1 fruit fly cellular context compared by ENCODE assay signal in the genomic region with DNA sequence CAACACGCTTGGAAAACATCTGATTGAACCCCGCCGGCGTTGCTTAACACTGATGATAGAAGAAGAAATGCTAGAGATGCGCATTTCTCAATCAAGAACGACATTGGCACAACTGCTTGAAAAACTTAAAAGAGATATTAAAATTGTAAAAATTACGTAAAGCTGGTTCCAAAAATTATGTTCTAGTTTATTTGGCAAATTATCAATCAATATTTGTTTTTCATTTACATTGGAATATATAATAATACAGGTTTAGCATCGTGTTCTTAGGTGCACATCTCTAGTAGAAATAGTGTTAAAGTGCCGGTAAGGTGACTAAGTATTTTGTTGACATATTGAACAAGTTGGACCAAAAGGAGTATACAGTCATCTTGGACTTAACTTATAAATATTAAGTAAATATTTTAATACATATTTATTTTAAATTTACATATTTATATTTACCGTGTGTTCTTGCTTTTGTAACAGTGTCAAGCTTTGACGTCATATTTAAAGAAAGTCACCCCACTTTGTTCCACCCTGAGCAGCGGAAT.
TF ChIP-seq lines count a peak whose summit lies in the region.

A gene (minus strand): TSS at position 25 of the 533 bp plus-strand sequence.
A gene (plus strand): TSS at position 282 of the 533 bp plus-strand sequence.

TF ChIP-seq in whole organism, embryonic, 481 proteins besides CTCF, POLR2A, EP300 and RAD21 (continued from another document and continues in another):
- TF ChIP-seq Ptx1 (GFP tag; IDR thresholded peaks at IDR 0.05; lab: Robert Waterston, UW) (peak; percentile 96), dpn (GFP tag; optimal IDR thresholded peaks at IDR 0.05; lab: Kevin White, UChicago) (peak; percentile 97), Nf-YC (tag; optimal IDR thresholded peaks at IDR 0.05; lab: Kevin White, UChicago) (peak; percentile 89), CoRest (tag; optimal IDR thresholded peaks at IDR 0.05; lab: Kevin White, UChicago) (peak; percentile 98), CG30403 (GFP tag; optimal IDR thresholded peaks at IDR 0.05; lab: Kevin White, UChicago) (peak; percentile 98), pfk (GFP tag; optimal IDR thresholded peaks at IDR 0.05; lab: Kevin White, UChicago) (peak; percentile 59), sob (GFP tag; IDR thresholded peaks at IDR 0.05; lab: Robert Waterston, UW) (peak; percentile 96), Side (GFP tag; optimal IDR thresholded peaks at IDR 0.05; lab: Kevin White, UChicago) (peak; percentile 94), nerfin-1 (tag; optimal IDR thresholded peaks at IDR 0.05; lab: Kevin White, UChicago) (peak; percentile 93), B-H2 (GFP tag; optimal IDR thresholded peaks at IDR 0.05; lab: Kevin White, UChicago) (peak; percentile 97), al (GFP tag; IDR thresholded peaks at IDR 0.05; lab: Robert Waterston, UW) (peak; percentile 92), oc (tag; optimal IDR thresholded peaks at IDR 0.05; lab: Kevin White, UChicago) (peak; percentile 88), tin (GFP tag; optimal IDR thresholded peaks at IDR 0.05; lab: Kevin White, UChicago) (peak; percentile 98), Bteb2 (GFP tag; optimal IDR thresholded peaks at IDR 0.05; lab: Kevin White, UChicago) (peak; percentile 94), HHEX (GFP tag; optimal IDR thresholded peaks at IDR 0.05; lab: Kevin White, UChicago) (peak; percentile 92), CG14050 (GFP tag; IDR thresholded peaks at IDR 0.05; lab: Robert Waterston, UW) (peak; percentile 87), bsh (GFP tag; optimal IDR thresholded peaks at IDR 0.05; lab: Kevin White, UChicago) (peak; percentile 80 to 94), Bgb (GFP tag; IDR thresholded peaks at IDR 0.05; lab: Robert Waterston, UW; ENCODE audit: partially characterized antibody) (peak; percentile 74), CG1792 (GFP tag; optimal IDR thresholded peaks at IDR 0.05; lab: Kevin White, UChicago) (peak; percentile 93), CG8478 (optimal IDR thresholded peaks at IDR 0.05; lab: Kevin White, UChicago) (no peak), ara (GFP tag; IDR thresholded peaks at IDR 0.05; lab: Robert Waterston, UW) (peak; percentile 91), Kr (GFP tag; optimal IDR thresholded peaks at IDR 0.05; lab: Kevin White, UChicago) (peak; percentile 33), CG11723 (GFP tag; optimal IDR thresholded peaks at IDR 0.05; lab: Kevin White, UChicago) (peak; percentile 88), eve (GFP tag; optimal IDR thresholded peaks at IDR 0.05; lab: Kevin White, UChicago) (peak in 1 of 2 experiments; percentile 95), Gug (GFP tag; IDR thresholded peaks at IDR 0.05; lab: Robert Waterston, UW) (peak; percentile 92), gcm (GFP tag; optimal IDR thresholded peaks at IDR 0.05; lab: Kevin White, UChicago) (peak; percentile 90), GATAe (GFP tag; conservative IDR thresholded peaks at IDR 0.05; lab: Robert Waterston, UW) (peak; percentile 74), Drgx (GFP tag; IDR thresholded peaks at IDR 0.05; lab: Robert Waterston, UW) (peak; percentile 83), CG13123 (GFP tag; optimal IDR thresholded peaks at IDR 0.05; lab: Kevin White, UChicago) (peak; percentile 94), Camta (GFP tag; optimal IDR thresholded peaks at IDR 0.05; lab: Kevin White, UChicago) (peak; percentile 92), CG17328 (GFP tag; IDR thresholded peaks at IDR 0.05; lab: Robert Waterston, UW) (peak; percentile 86), kni (GFP tag; optimal IDR thresholded peaks at IDR 0.05; lab: Kevin White, UChicago) (peak; percentile 74), CG15601 (tag; optimal IDR thresholded peaks at IDR 0.05; lab: Kevin White, UChicago) (peak; percentile 98), aop (GFP tag; IDR thresholded peaks at IDR 0.05; lab: Robert Waterston, UW) (peak; percentile 60; the same call in 1 of the 2 replicates), CG1832 (GFP tag; optimal IDR thresholded peaks at IDR 0.05; lab: Kevin White, UChicago) (no peak), CG12071 (GFP tag; optimal IDR thresholded peaks at IDR 0.05; lab: Kevin White, UChicago) (peak; percentile 72), CG3281 (GFP tag; optimal IDR thresholded peaks at IDR 0.05; lab: Kevin White, UChicago) (peak; percentile 94), lola (GFP tag; optimal IDR thresholded peaks at IDR 0.05; lab: Kevin White, UChicago) (peak in 1 of 3 experiments; percentile 97), CG17361 (GFP tag; IDR thresholded peaks at IDR 0.05; lab: Robert Waterston, UW) (peak; percentile 98), wor (GFP tag; IDR thresholded peaks at IDR 0.05; lab: Robert Waterston, UW) (peak; percentile 83; the same call in 1 of the 2 replicates), CG10543 (GFP tag; optimal IDR thresholded peaks at IDR 0.05; lab: Kevin White, UChicago) (peak; percentile 97), Opbp (GFP tag; IDR thresholded peaks at IDR 0.05; lab: Robert Waterston, UW; ENCODE audit: partially characterized antibody) (peak; percentile 53; the same call in 1 of the 3 replicates), CG9876 (GFP tag; optimal IDR thresholded peaks at IDR 0.05; lab: Kevin White, UChicago) (peak; percentile 87), hkb (optimal IDR thresholded peaks at IDR 0.05; lab: Kevin White, UChicago) (no peak), hkb (GFP tag; IDR thresholded peaks at IDR 0.05; lab: Robert Waterston, UW) (peak; percentile 91), gro (GFP tag; optimal IDR thresholded peaks at IDR 0.05; lab: Kevin White, UChicago) (peak; percentile 96), ase (GFP tag; IDR thresholded peaks at IDR 0.05; lab: Robert Waterston, UW) (peak; percentile 92), CG16813 (GFP tag; IDR thresholded peaks at IDR 0.05; lab: Robert Waterston, UW; ENCODE audit: partially characterized antibody) (peak; percentile 87), CrebB (tag; optimal IDR thresholded peaks at IDR 0.05; lab: Kevin White, UChicago) (peak; percentile 88), unpg (GFP tag; optimal IDR thresholded peaks at IDR 0.05; lab: Kevin White, UChicago) (peak; percentile 96), ham (GFP tag; IDR thresholded peaks at IDR 0.05; lab: Robert Waterston, UW) (peak; percentile 80), chinmo (GFP tag; IDR thresholded peaks at IDR 0.05; lab: Robert Waterston, UW; ENCODE audit: partially characterized antibody) (no peak), crol (GFP tag; IDR thresholded peaks at IDR 0.05; lab: Robert Waterston, UW) (no peak; the same call in 1 of the 2 replicates), fd96Cb (tag; optimal IDR thresholded peaks at IDR 0.05; lab: Kevin White, UChicago) (peak; percentile 95), yki (optimal IDR thresholded peaks at IDR 0.05; lab: Kevin White, UChicago) (no peak), cg (GFP tag; optimal IDR thresholded peaks at IDR 0.05; lab: Kevin White, UChicago) (no peak), CG17802 (tag; optimal IDR thresholded peaks at IDR 0.05; lab: Kevin White, UChicago) (peak; percentile 81), ash1 (GFP tag; optimal IDR thresholded peaks at IDR 0.05; lab: Kevin White, UChicago) (peak; percentile 15), dm (GFP tag; optimal IDR thresholded peaks at IDR 0.05; lab: Kevin White, UChicago) (peak; percentile 95), CG12299 (tag; optimal IDR thresholded peaks at IDR 0.05; lab: Kevin White, UChicago) (peak; percentile 90), YL-1 (GFP tag; optimal IDR thresholded peaks at IDR 0.05; lab: Kevin White, UChicago) (peak; percentile 80), Dip2 (GFP tag; IDR thresholded peaks at IDR 0.05; lab: Robert Waterston, UW) (peak; percentile 46; the same call in 1 of the 2 replicates), CG6683 (GFP tag; optimal IDR thresholded peaks at IDR 0.05; lab: Kevin White, UChicago) (peak; percentile 82), kay (GFP tag; optimal IDR thresholded peaks at IDR 0.05; lab: Kevin White, UChicago) (peak; percentile 98), CG4328 (GFP tag; optimal IDR thresholded peaks at IDR 0.05; lab: Kevin White, UChicago) (peak; percentile 95), CG18599 (GFP tag; optimal IDR thresholded peaks at IDR 0.05; lab: Kevin White, UChicago) (peak; percentile 96), Dref (GFP tag; IDR thresholded peaks at IDR 0.05; lab: Robert Waterston, UW) (peak; percentile 45), CG12104 (GFP tag; optimal IDR thresholded peaks at IDR 0.05; lab: Kevin White, UChicago) (peak; percentile 94), chm (GFP tag; IDR thresholded peaks at IDR 0.05; lab: Robert Waterston, UW) (peak; percentile 73), CG3838 (GFP tag; optimal IDR thresholded peaks at IDR 0.05; lab: Kevin White, UChicago) (peak; percentile 89), CG8290 (GFP tag; optimal IDR thresholded peaks at IDR 0.05; lab: Kevin White, UChicago) (peak; percentile 96), CG8290 (tag; optimal IDR thresholded peaks at IDR 0.05; lab: Kevin White, UChicago) (peak; percentile 71 to 88), Deaf1 (tag; optimal IDR thresholded peaks at IDR 0.05; lab: Kevin White, UChicago) (peak; percentile 75), bab2 (GFP tag; optimal IDR thresholded peaks at IDR 0.05; lab: Kevin White, UChicago) (peak; percentile 97), Spps (tag; optimal IDR thresholded peaks at IDR 0.05; lab: Kevin White, UChicago) (peak; percentile 93), org-1 (GFP tag; optimal IDR thresholded peaks at IDR 0.05; lab: Kevin White, UChicago) (peak; percentile 87), CG6813 (GFP tag; optimal IDR thresholded peaks at IDR 0.05; lab: Kevin White, UChicago) (peak; percentile 81), az2 (GFP tag; optimal IDR thresholded peaks at IDR 0.05; lab: Kevin White, UChicago) (peak; percentile 96), CG3163 (GFP tag; optimal IDR thresholded peaks at IDR 0.05; lab: Kevin White, UChicago) (peak; percentile 79), E2f2 (GFP tag; IDR thresholded peaks at IDR 0.05; lab: Robert Waterston, UW) (peak; percentile 73), gcm2 (GFP tag; optimal IDR thresholded peaks at IDR 0.05; lab: Kevin White, UChicago) (peak; percentile 87), Atf-2 (GFP tag; optimal IDR thresholded peaks at IDR 0.05; lab: Kevin White, UChicago) (peak; percentile 94), bbx (GFP tag; IDR thresholded peaks at IDR 0.05; lab: Robert Waterston, UW; ENCODE audit: partially characterized antibody) (peak; percentile 39; the same call in 1 of the 2 replicates), mam (GFP tag; optimal IDR thresholded peaks at IDR 0.05; lab: Kevin White, UChicago) (peak; percentile 97), D19B (GFP tag; optimal IDR thresholded peaks at IDR 0.05; lab: Kevin White, UChicago) (peak; percentile 87), Sin3A (optimal IDR thresholded peaks at IDR 0.05; lab: Kevin White, UChicago) (peak; percentile 39), C15 (GFP tag; IDR thresholded peaks at IDR 0.05; lab: Robert Waterston, UW) (peak; percentile 87; the same call in 2 of the 3 replicates), jumu (GFP tag; optimal IDR thresholded peaks at IDR 0.05; lab: Kevin White, UChicago) (peak; percentile 94), Dp (GFP tag; optimal IDR thresholded peaks at IDR 0.05; lab: Kevin White, UChicago) (peak; percentile 32), CG6791 (GFP tag; IDR thresholded peaks at IDR 0.05; lab: Robert Waterston, UW; ENCODE audit: partially characterized antibody) (0 out of 3 replicates have a peak, but pooled peaks have one; percentile 40), Med (GFP tag; lab: Kevin White, UChicago) (peak; percentile 99), crp (GFP tag; optimal IDR thresholded peaks at IDR 0.05; lab: Kevin White, UChicago) (peak; percentile 83 to 93), Ssrp (tag; optimal IDR thresholded peaks at IDR 0.05; lab: Kevin White, UChicago) (peak; percentile 96), knrl (GFP tag; IDR thresholded peaks at IDR 0.05; lab: Robert Waterston, UW; ENCODE audit: partially characterized antibody) (peak; percentile 87), NC2α (GFP tag; optimal IDR thresholded peaks at IDR 0.05; lab: Kevin White, UChicago) (peak; percentile 89), CG10565 (GFP tag; optimal IDR thresholded peaks at IDR 0.05; lab: Kevin White, UChicago) (peak; percentile 88), CG17912 (GFP tag; optimal IDR thresholded peaks at IDR 0.05; lab: Kevin White, UChicago) (peak; percentile 77), CG9609 (GFP tag; optimal IDR thresholded peaks at IDR 0.05; lab: Kevin White, UChicago) (peak; percentile 97), CG10462 (GFP tag; optimal IDR thresholded peaks at IDR 0.05; lab: Kevin White, UChicago) (peak; percentile 93), Ets65A (GFP tag; lab: Kevin White, UChicago) (peak; percentile 99), croc (GFP tag; conservative IDR thresholded peaks at IDR 0.05; lab: Robert Waterston, UW) (peak; percentile 93), nom (GFP tag; optimal IDR thresholded peaks at IDR 0.05; lab: Kevin White, UChicago) (peak; percentile 83), abd-A (tag; optimal IDR thresholded peaks at IDR 0.05; lab: Kevin White, UChicago) (no peak), salm (tag; optimal IDR thresholded peaks at IDR 0.05; lab: Kevin White, UChicago) (peak; percentile 78), CG15479 (GFP tag; optimal IDR thresholded peaks at IDR 0.05; lab: Kevin White, UChicago) (no peak), zen (tag; optimal IDR thresholded peaks at IDR 0.05; lab: Kevin White, UChicago) (peak; percentile 96), NfI (GFP tag; optimal IDR thresholded peaks at IDR 0.05; lab: Kevin White, UChicago) (peak; percentile 96), CG3065 (GFP tag; optimal IDR thresholded peaks at IDR 0.05; lab: Kevin White, UChicago) (peak; percentile 93), CHES-1-like (GFP tag; optimal IDR thresholded peaks at IDR 0.05; lab: Kevin White, UChicago) (peak; percentile 93), CG11085 (GFP tag; IDR thresholded peaks at IDR 0.05; lab: Robert Waterston, UW) (peak; percentile 84), zen2 (GFP tag; IDR thresholded peaks at IDR 0.05; lab: Robert Waterston, UW; ENCODE audit: partially characterized antibody) (no peak; the same call in 2 of the 3 replicates), kah (GFP tag; optimal IDR thresholded peaks at IDR 0.05; lab: Kevin White, UChicago) (peak; percentile 76), CG4404 (GFP tag; IDR thresholded peaks at IDR 0.05; lab: Robert Waterston, UW) (peak; percentile 95), sens-2 (GFP tag; IDR thresholded peaks at IDR 0.05; lab: Robert Waterston, UW) (peak; percentile 87; the same call in 1 of the 2 replicates), eyg (GFP tag; optimal IDR thresholded peaks at IDR 0.05; lab: Kevin White, UChicago) (peak; percentile 80), CG10959 (GFP tag; IDR thresholded peaks at IDR 0.05; lab: Robert Waterston, UW) (peak; percentile 90), Nf-YB (GFP tag; optimal IDR thresholded peaks at IDR 0.05; lab: Kevin White, UChicago) (peak; percentile 79), sim (GFP tag; IDR thresholded peaks at IDR 0.05; lab: Robert Waterston, UW) (peak; percentile 73), twi (tag; optimal IDR thresholded peaks at IDR 0.05; lab: Kevin White, UChicago) (peak; percentile 94), tx (GFP tag; optimal IDR thresholded peaks at IDR 0.05; lab: Kevin White, UChicago) (peak; percentile 94), CG12942 (GFP tag; optimal IDR thresholded peaks at IDR 0.05; lab: Kevin White, UChicago) (peak; percentile 95)
